Worm (Caenorhabditis elegans) whole organism, L4/young adult: ENCODE data around the gene gpa-6.

Source experiments
- W03F9.2 ChIP-seq: fragments of 150-350 bp; optimal IDR thresholded peaks from 2 replicates; lab custom pipeline; 2014; ENCODE audit warnings: missing biosample characterization, missing genetic modification characterization
- dao-5 ChIP-seq: sonication (generic microtip); optimal IDR thresholded peaks from 2 replicates; lab custom pipeline; 2016; ENCODE audit warnings: missing genotype, missing genetic modification characterization, moderate library complexity, missing compliant biosample characterization

DNA sequence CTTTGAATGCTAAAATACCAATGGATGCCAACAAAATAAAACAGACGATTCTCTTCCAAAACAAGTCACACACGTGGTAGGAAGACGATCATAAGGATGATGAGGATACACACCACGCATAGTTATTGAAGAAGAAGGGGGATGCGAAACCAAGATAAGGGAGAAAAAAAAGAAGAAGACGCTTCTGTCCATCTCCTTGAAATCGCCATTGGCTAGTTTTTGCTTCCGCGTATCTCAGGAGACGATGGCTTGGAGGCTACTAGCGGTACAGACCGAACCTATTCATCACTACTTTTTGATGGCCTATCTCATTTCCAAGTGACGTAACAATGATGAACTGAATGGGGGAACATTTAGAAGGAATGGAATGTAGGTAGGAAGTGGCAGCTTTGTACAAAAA lies 26.7 kb upstream of the gpa-6 start:
- TF ChIP-seq W03F9.2 (tag; lab: Kevin White, UChicago) (no peak), dao-5 (tag; lab: Kevin White, UChicago) (no peak)
